Worm (Caenorhabditis elegans) whole organism, L2 larva: ENCODE results near the gene srbc-34.

Experiments
- ceh-82 ChIP-seq: fragments of 150-350 bp; optimal IDR thresholded peaks from 2 replicates; lab custom pipeline; 2014; ENCODE audit warnings: missing biosample characterization, missing genetic modification characterization
- lin-39 ChIP-seq: fragments of 150-350 bp; optimal IDR thresholded peaks from 2 replicates; lab custom pipeline; 2014; ENCODE audit warnings: missing biosample characterization, missing genetic modification reagents, missing genetic modification characterization
- mdl-1 ChIP-seq, 2 experiments: fragments of 150-350 bp in 1 of 2; sonication (generic microtip) in 1 of 2; optimal IDR thresholded peaks; 2 replicates each; lab custom pipeline; 2017; ENCODE audit warnings: missing biosample characterization in 2 of 2, missing genetic modification characterization in 2 of 2

DNA sequence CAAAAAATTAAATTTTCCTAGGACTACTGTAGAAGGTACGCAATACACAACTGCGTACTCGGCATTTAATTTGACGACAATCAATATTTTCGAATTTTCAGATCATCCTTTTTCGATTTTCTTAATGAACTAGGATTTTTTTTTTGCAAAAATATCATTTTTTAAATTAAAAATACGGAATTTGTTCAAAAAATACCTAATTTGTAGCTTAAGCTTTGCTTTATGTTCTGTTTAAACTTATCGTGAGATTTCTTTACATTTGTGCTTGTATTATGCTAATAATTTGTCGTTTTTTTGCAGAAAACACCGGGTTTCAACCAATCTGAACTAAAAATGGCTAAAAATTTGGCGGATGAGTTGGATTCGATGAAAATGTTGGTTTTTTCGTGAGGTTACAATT is 9.4 kb upstream of the srbc-34 start, which contains the start of gene ftr-1:
- TF ChIP-seq lin-39, result no peak
- TF ChIP-seq ceh-82 (tag; lab: Kevin White, UChicago), result no peak
- no peak for TF ChIP-seq mdl-1 (tag; optimal IDR thresholded peaks at IDR 0.05; lab: Kevin White, UChicago)
